Worm (Caenorhabditis elegans) whole organism, late embryonic: Measurements from ENCODE around the gene D1025.1.

Experiments used
- C38D4.7 ChIP-seq: fragments of 200-800 bp; sonication (Bioruptor generic); optimal IDR thresholded peaks from 2 replicates; lab custom pipeline; 2018; ENCODE audit warnings: mild to moderate bottlenecking, missing genetic modification characterization, moderate library complexity, missing compliant biosample characterization
- K02D7.2 ChIP-seq: sonication (generic microtip); optimal IDR thresholded peaks from 2 replicates; lab custom pipeline; 2017; ENCODE audit warnings: mild to moderate bottlenecking, missing genetic modification characterization, missing compliant biosample characterization
- K09A11.1 ChIP-seq: sonication (generic microtip); optimal IDR thresholded peaks from 2 replicates; lab custom pipeline; 2017; ENCODE audit warnings: antibody characterized with exemption, mild to moderate bottlenecking, missing genetic modification characterization, missing compliant biosample characterization; ENCODE audit not compliant: insufficient read depth
- ceh-2 ChIP-seq: sonication (generic microtip); optimal IDR thresholded peaks from 2 replicates; lab custom pipeline; 2016; ENCODE audit warnings: missing genotype, missing genetic modification characterization, missing compliant biosample characterization
- ceh-6 ChIP-seq: fragments of 200-800 bp; sonication (Bioruptor generic); optimal IDR thresholded peaks from 2 replicates; lab custom pipeline; 2018; ENCODE audit warnings: mild to moderate bottlenecking, missing genetic modification characterization, missing compliant biosample characterization
- ceh-9 ChIP-seq: sonication (generic microtip); optimal IDR thresholded peaks from 2 replicates; lab custom pipeline; 2016; ENCODE audit warnings: mild to moderate bottlenecking, missing genetic modification characterization, inconsistent platforms, missing compliant biosample characterization
- elt-2 ChIP-seq: sonication (generic microtip); optimal IDR thresholded peaks from 2 replicates; lab custom pipeline; 2016; ENCODE audit warnings: missing genetic modification reagents, missing genetic modification characterization, missing compliant biosample characterization
- fax-1 ChIP-seq: sonication (generic microtip); optimal IDR thresholded peaks from 2 replicates; lab custom pipeline; 2016; ENCODE audit warnings: missing genotype, missing genetic modification characterization, missing compliant biosample characterization
- nhr-11 ChIP-seq: fragments of 150-350 bp; optimal IDR thresholded peaks from 2 replicates; lab custom pipeline; 2014; ENCODE audit warnings: missing biosample characterization, missing genetic modification characterization
- pha-2 ChIP-seq: sonication (generic microtip); optimal IDR thresholded peaks from 2 replicates; lab custom pipeline; 2017; ENCODE audit warnings: mild to moderate bottlenecking, missing genetic modification characterization, missing compliant biosample characterization
- tbx-7 ChIP-seq: sonication (generic microtip); optimal IDR thresholded peaks from 2 replicates; lab custom pipeline; 2016; ENCODE audit warnings: missing genotype, missing genetic modification characterization, missing compliant biosample characterization
- unc-42 ChIP-seq: sonication (generic microtip); optimal IDR thresholded peaks from 2 replicates; lab custom pipeline; 2016; ENCODE audit warnings: missing genotype, missing genetic modification characterization, missing compliant biosample characterization

DNA sequence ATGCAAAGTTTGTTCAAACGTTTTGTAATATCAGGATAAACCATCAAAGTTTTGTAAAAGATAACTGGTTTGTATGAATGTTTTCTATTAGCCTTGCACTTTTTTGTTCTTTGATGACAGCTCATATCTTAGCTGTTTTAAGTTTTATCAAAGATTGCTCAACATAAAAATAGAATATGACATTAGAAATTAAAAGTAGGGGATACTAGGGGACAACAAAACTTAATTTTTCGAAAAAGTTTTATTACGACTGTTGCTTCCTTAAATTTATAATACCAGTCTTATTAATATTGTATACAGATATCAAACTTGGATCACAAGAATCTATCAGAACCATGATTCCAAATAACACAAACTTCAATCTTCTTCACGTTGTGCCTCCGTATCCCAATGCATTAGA lies 24.8 kb upstream of the D1025.1 start, which contains the start of gene ztf-14:
- TF ChIP-seq nhr-11 (tag; lab: Kevin White, UChicago): no peak
- no peak for TF ChIP-seq K09A11.1 (tag; lab: Kevin White, UChicago)
- no peak for TF ChIP-seq ceh-6 (GFP tag; lab: Kevin White, UChicago)
- no peak for TF ChIP-seq elt-2 (tag; lab: Kevin White, UChicago)
- no peak for TF ChIP-seq C38D4.7 (GFP tag; lab: Kevin White, UChicago)
- no peak for TF ChIP-seq unc-42
- no peak for TF ChIP-seq ceh-2
- no peak for TF ChIP-seq pha-2
- no peak for TF ChIP-seq fax-1 (tag; lab: Kevin White, UChicago)
- no peak for TF ChIP-seq ceh-9
- TF ChIP-seq K02D7.2 (tag; lab: Kevin White, UChicago): no peak
- no peak for TF ChIP-seq tbx-7
